Worm (Caenorhabditis elegans) whole organism, L4/young adult: ENCODE measurements around the gene K07E3.2.

ENCODE experiments used
- dao-5 ChIP-seq: sonication (generic microtip); optimal IDR thresholded peaks from 2 replicates; lab custom pipeline; 2016; ENCODE audit warnings: missing genotype, missing genetic modification characterization, moderate library complexity, missing compliant biosample characterization
- him-1 ChIP-seq: sonication (generic microtip); optimal IDR thresholded peaks from 2 replicates; lab custom pipeline; 2016; ENCODE audit warnings: missing genotype, missing genetic modification reagents, missing genetic modification characterization, missing compliant biosample characterization

- TF ChIP-seq dao-5 (tag; lab: Kevin White, UChicago), result no peak
- TF ChIP-seq him-1, result no peak
Observed at ce11 chrX:8084669-8085068, 19.4 kb upstream of the K07E3.2 start.
